Fruit fly (Drosophila melanogaster): ENCODE measurements around the gene Msh6.

Gene Msh6

DNA sequence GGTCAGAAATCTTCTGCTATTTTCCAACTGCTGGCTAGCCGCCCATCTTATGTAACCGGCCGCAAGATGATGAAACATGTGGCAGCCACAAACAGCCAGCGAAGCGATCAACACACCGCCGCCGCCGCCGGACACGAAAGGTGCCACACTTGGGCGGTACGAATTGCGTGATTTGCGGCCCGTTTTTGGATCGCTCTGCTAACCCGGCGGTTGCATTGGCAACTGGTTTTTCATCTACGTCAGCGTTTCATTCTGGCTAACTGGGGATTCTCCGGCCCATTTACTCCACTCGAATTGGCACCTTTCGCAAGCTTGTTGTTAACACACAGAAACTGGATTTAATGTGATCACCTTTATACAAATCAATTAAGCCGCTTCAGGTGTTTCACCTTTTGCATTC, 34.6 kb downstream of the Msh6 start:
- TF ChIP-seq CG17806 (tag; optimal IDR thresholded peaks at IDR 0.05) (no peak), EcR (GFP tag; optimal IDR thresholded peaks at IDR 0.05) (peak; percentile 88), CG13204 (GFP tag; optimal IDR thresholded peaks at IDR 0.05) (peak; percentile 83)

dm6 chr3L:15121272-15121671, 37.1 kb downstream of the Msh6 start, which contains the start of gene CG32847:
TSS of gene CG32847 (plus strand) at chr3L:15121572.
- TF ChIP-seq Ets98B (GFP tag; IDR thresholded peaks at IDR 0.05) (no peak), fd96Ca (GFP tag; IDR thresholded peaks at IDR 0.05) (no peak), Pif1B (GFP tag; optimal IDR thresholded peaks at IDR 0.05) (no peak), EcR (GFP tag; optimal IDR thresholded peaks at IDR 0.05) (no peak), rn (GFP tag; IDR thresholded peaks at IDR 0.05) (no peak)

- TF ChIP-seq CG13204 (GFP tag; optimal IDR thresholded peaks at IDR 0.05), result no peak
- no peak for TF ChIP-seq CG32121 (GFP tag; IDR thresholded peaks at IDR 0.05)
- peak; percentile 35 for TF ChIP-seq D1 (tag; optimal IDR thresholded peaks at IDR 0.05)
- TF ChIP-seq Pif1B (GFP tag; optimal IDR thresholded peaks at IDR 0.05), result no peak
- no peak for TF ChIP-seq Pif1A (GFP tag; optimal IDR thresholded peaks at IDR 0.05)
Observed at dm6 chr3L:15116536-15116935, 41.8 kb downstream of the Msh6 start, which contains the start of gene Cep135. TSS of gene Cep135 (plus strand) at chr3L:15116737.

- TF ChIP-seq CG4496 (GFP tag; IDR thresholded peaks at IDR 0.05) (0 out of 3 replicates have a peak, but pooled peaks have one; percentile 16), Pif1A (GFP tag; optimal IDR thresholded peaks at IDR 0.05) (no peak), Ets98B (GFP tag; IDR thresholded peaks at IDR 0.05) (no peak)
Observed at dm6 chr3L:15113257-15113656, 45.1 kb downstream of the Msh6 start, which contains the start of gene CG13458. TSS of gene CG13458 (plus strand) at chr3L:15113557.

dm6 chr3L:15108948-15109347, 49.4 kb downstream of the Msh6 start:
- no peak for TF ChIP-seq gl (tag; optimal IDR thresholded peaks at IDR 0.05)
- no peak for TF ChIP-seq CG32121 (GFP tag; IDR thresholded peaks at IDR 0.05)
- peak; percentile 35 for TF ChIP-seq CG8301 (tag; optimal IDR thresholded peaks at IDR 0.05)
- peak; percentile 50 for TF ChIP-seq CG9948 (tag; optimal IDR thresholded peaks at IDR 0.05)
- peak; percentile 34 for TF ChIP-seq CG15710 (tag; optimal IDR thresholded peaks at IDR 0.05)
- no peak for TF ChIP-seq D1 (tag; optimal IDR thresholded peaks at IDR 0.05)
- TF ChIP-seq CG10348 (GFP tag; IDR thresholded peaks at IDR 0.05), result no peak
- no peak; the same call in 2 of the 3 replicates for TF ChIP-seq CG4496 (GFP tag; IDR thresholded peaks at IDR 0.05)
- TF ChIP-seq Snoo (tag; optimal IDR thresholded peaks at IDR 0.05), result peak; percentile 24
- no peak for TF ChIP-seq CG13204 (GFP tag; optimal IDR thresholded peaks at IDR 0.05)
- TF ChIP-seq CG12605 (GFP tag; IDR thresholded peaks at IDR 0.05), result peak; percentile 43
- TF ChIP-seq Ets98B (GFP tag; IDR thresholded peaks at IDR 0.05), result no peak
- no peak for TF ChIP-seq EcR (GFP tag; optimal IDR thresholded peaks at IDR 0.05)
- no peak for TF ChIP-seq rn (GFP tag; IDR thresholded peaks at IDR 0.05)
- TF ChIP-seq CG17806 (tag; optimal IDR thresholded peaks at IDR 0.05), result peak; percentile 28
- no peak for TF ChIP-seq Pif1A (GFP tag; optimal IDR thresholded peaks at IDR 0.05)
- peak; percentile 50 for TF ChIP-seq CG8159 (tag; optimal IDR thresholded peaks at IDR 0.05)
- no peak for TF ChIP-seq fd96Ca (GFP tag; IDR thresholded peaks at IDR 0.05)
- TF ChIP-seq CG34367 (tag; optimal IDR thresholded peaks at IDR 0.05), result peak; percentile 5
- no peak for TF ChIP-seq CG14655 (GFP tag; optimal IDR thresholded peaks at IDR 0.05)
- TF ChIP-seq Pif1B (GFP tag; optimal IDR thresholded peaks at IDR 0.05), result no peak

dm6 chr3L:15108524-15108923, 49.8 kb downstream of the Msh6 start:
- no peak for TF ChIP-seq CG15710 (tag; optimal IDR thresholded peaks at IDR 0.05)
- TF ChIP-seq Ets98B (GFP tag; IDR thresholded peaks at IDR 0.05), result 0 out of 2 replicates have a peak, but pooled peaks have one; percentile 4
- no peak for TF ChIP-seq CG13204 (GFP tag; optimal IDR thresholded peaks at IDR 0.05)
- TF ChIP-seq CG4496 (GFP tag; IDR thresholded peaks at IDR 0.05), result peak; percentile 67
- no peak for TF ChIP-seq CG9948 (tag; optimal IDR thresholded peaks at IDR 0.05)
- peak; percentile 34; the same call in 1 of the 3 replicates for TF ChIP-seq fd96Ca (GFP tag; IDR thresholded peaks at IDR 0.05)

- peak; percentile 95 for TF ChIP-seq CG8301 (tag; optimal IDR thresholded peaks at IDR 0.05)
- peak; percentile 93 for TF ChIP-seq Pif1B (GFP tag; optimal IDR thresholded peaks at IDR 0.05)
- TF ChIP-seq CG10348 (GFP tag; IDR thresholded peaks at IDR 0.05), result peak; percentile 74
- peak; percentile 97 for TF ChIP-seq CG14655 (GFP tag; optimal IDR thresholded peaks at IDR 0.05)
- peak; percentile 84 for TF ChIP-seq CG4496 (GFP tag; IDR thresholded peaks at IDR 0.05)
- peak; percentile 73 for TF ChIP-seq rn (GFP tag; IDR thresholded peaks at IDR 0.05)
- peak; percentile 68 for TF ChIP-seq gl (tag; optimal IDR thresholded peaks at IDR 0.05)
- peak; percentile 43 for TF ChIP-seq CG12605 (GFP tag; IDR thresholded peaks at IDR 0.05)
- peak; percentile 98 for TF ChIP-seq CG15710 (tag; optimal IDR thresholded peaks at IDR 0.05)
- peak; percentile 89 for TF ChIP-seq CG32121 (GFP tag; IDR thresholded peaks at IDR 0.05)
- TF ChIP-seq CG9948 (tag; optimal IDR thresholded peaks at IDR 0.05), result peak; percentile 95
- peak; percentile 96 for TF ChIP-seq D1 (tag; optimal IDR thresholded peaks at IDR 0.05)
- TF ChIP-seq EcR (GFP tag; optimal IDR thresholded peaks at IDR 0.05), result peak; percentile 62
- TF ChIP-seq Pif1A (GFP tag; optimal IDR thresholded peaks at IDR 0.05), result peak; percentile 90
- TF ChIP-seq CG34367 (tag; optimal IDR thresholded peaks at IDR 0.05), result peak; percentile 92
- TF ChIP-seq CG13204 (GFP tag; optimal IDR thresholded peaks at IDR 0.05), result peak; percentile 99
- TF ChIP-seq Ets98B (GFP tag; IDR thresholded peaks at IDR 0.05), result peak; percentile 76
- peak; percentile 97 for TF ChIP-seq CG8159 (tag; optimal IDR thresholded peaks at IDR 0.05)
- peak; percentile 93 for TF ChIP-seq CG17806 (tag; optimal IDR thresholded peaks at IDR 0.05)
- peak; percentile 94 for TF ChIP-seq Snoo (tag; optimal IDR thresholded peaks at IDR 0.05)
- peak; percentile 74; the same call in 2 of the 3 replicates for TF ChIP-seq fd96Ca (GFP tag; IDR thresholded peaks at IDR 0.05)
Observed at dm6 chr3L:15107776-15108379, 50.5 kb downstream of the Msh6 start.

Measured in whole organism, pupa.